Worm (Caenorhabditis elegans): Measurements from ENCODE around the gene M04B2.2.

The M04B2.2 gene

DNA sequence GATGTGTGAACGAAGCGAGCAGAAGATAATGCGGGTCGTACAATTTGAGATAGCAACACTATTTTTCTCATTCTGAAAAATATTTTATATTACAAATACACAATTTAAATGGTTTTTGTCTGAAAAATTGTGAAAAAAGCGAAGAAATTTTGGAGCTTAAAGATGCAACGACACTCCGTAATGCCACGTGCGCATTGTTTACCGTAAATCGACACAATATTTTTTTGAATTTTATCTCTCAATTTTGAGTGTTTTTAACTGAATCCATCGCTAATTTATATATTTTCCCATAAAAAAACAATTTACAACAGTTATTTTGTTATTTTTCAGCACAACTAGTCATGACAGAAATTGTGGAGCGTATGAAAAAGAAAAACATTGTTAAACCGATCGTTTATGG, 6.9 kb upstream of the M04B2.2 start, which contains the start of the genes M04B2.4 and gfl-1:
Gene M04B2.4 (minus strand): TSS at position 72 of the 400 bp plus-strand sequence.
Gene gfl-1 (plus strand): TSS at position 331 of the 400 bp plus-strand sequence.
- TF ChIP-seq attf-3 (GFP tag; conservative IDR thresholded peaks at IDR 0.05) (peak; percentile 95), F57A8.1 (GFP tag; optimal IDR thresholded peaks at IDR 0.05) (no peak)

DNA sequence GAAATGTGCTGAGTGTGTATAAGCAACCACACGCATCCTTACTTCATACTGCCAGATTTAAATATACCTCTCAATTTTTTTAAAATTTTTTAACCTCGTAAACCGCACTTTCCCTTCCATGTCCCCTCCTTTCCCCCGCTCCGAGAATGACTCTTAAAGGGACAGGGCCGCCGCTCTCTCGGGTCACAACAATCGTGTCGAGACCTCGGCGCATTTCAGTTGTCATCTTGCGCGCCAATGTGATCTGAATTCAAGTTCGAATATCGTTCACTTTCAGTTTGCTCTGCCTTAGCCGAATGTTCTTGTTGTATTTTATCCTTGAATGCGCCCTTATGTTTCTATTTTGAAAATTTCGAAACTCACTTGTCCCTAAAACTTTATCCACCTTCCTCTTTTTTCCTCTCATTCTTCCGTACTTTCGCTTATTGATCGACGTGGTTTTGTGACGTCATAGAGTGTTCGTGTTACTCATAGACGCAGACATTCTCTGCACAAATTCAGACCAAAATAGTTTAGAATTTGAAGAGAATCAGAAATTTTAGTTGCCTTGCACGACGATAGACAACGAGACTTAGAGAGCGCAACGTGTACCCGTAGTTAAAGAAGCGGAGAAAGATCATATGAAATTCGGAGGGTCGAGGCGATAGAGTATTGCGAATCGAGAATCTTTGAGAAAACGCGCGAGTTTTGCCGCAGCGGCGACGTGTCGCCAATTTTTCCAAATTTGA, 5.5 kb upstream of the M04B2.2 start:
- TF ChIP-seq F52B5.7 (tag; optimal IDR thresholded peaks at IDR 0.05) (no peak), nfya-2 (GFP tag; IDR thresholded peaks at IDR 0.05) (no peak), F37B4.10 (GFP tag; IDR thresholded peaks at IDR 0.05) (0 out of 2 replicates have a peak, but pooled peaks have one; percentile 60), K12H6.12 (tag; optimal IDR thresholded peaks at IDR 0.05) (peak; percentile 60), T26A5.8 (tag; optimal IDR thresholded peaks at IDR 0.05) (no peak), nhr-90 (tag; optimal IDR thresholded peaks at IDR 0.05) (no peak), lag-1 (GFP tag; IDR thresholded peaks at IDR 0.05) (no peak), mel-28 (tag; optimal IDR thresholded peaks at IDR 0.05; ENCODE audit: borderline replicate concordance) (no peak), repo-1 (tag; optimal IDR thresholded peaks at IDR 0.05) (no peak), chd-7 (tag; optimal IDR thresholded peaks at IDR 0.05) (no peak), cebp-1 (GFP tag; IDR thresholded peaks at IDR 0.05) (no peak), cebp-1 (tag; optimal IDR thresholded peaks at IDR 0.05) (peak; percentile 75), B0035.1 (tag; optimal IDR thresholded peaks at IDR 0.05) (no peak), lir-1 (GFP tag; conservative IDR thresholded peaks at IDR 0.05) (0 out of 2 replicates have a peak, but pooled peaks have one; percentile 26), sptf-2 (GFP tag; optimal IDR thresholded peaks at IDR 0.05) (no peak), ztf-22 (GFP tag; optimal IDR thresholded peaks at IDR 0.05) (no peak), lin-26 (GFP tag; IDR thresholded peaks at IDR 0.05) (peak; percentile 62; the same call in 1 of the 2 replicates), snpc-1.3 (tag; optimal IDR thresholded peaks at IDR 0.05; ENCODE audit: insufficient read depth) (peak; percentile 31), lsl-1 (GFP tag; optimal IDR thresholded peaks at IDR 0.05) (no peak), dpff-1 (tag; optimal IDR thresholded peaks at IDR 0.05) (no peak), ccch-3 (GFP tag; optimal IDR thresholded peaks at IDR 0.05) (no peak), Y67H2A.10 (GFP tag; conservative IDR thresholded peaks at IDR 0.05) (no peak), tbp1 (GFP tag; optimal IDR thresholded peaks at IDR 0.05) (peak; percentile 1), lin-35 (GFP tag; optimal IDR thresholded peaks at IDR 0.05) (peak in 1 of 3 experiments; percentile 60), mcd-1 (GFP tag; IDR thresholded peaks at IDR 0.05) (peak; percentile 20; the same call in 1 of the 2 replicates), egl-18 (GFP tag; IDR thresholded peaks at IDR 0.05) (no peak), bed-2 (GFP tag; IDR thresholded peaks at IDR 0.05) (no peak), unc-62 (GFP tag; optimal IDR thresholded peaks at IDR 0.05) (no peak), mxl-1 (tag; optimal IDR thresholded peaks at IDR 0.05) (no peak), zfh-2 (GFP tag; conservative IDR thresholded peaks at IDR 0.05) (no peak), madf-8 (GFP tag; conservative IDR thresholded peaks at IDR 0.05) (peak; percentile 40; the same call in 1 of the 2 replicates), T07F8.4 (tag; optimal IDR thresholded peaks at IDR 0.05) (no peak), dpl-1 (GFP tag; optimal IDR thresholded peaks at IDR 0.05) (no peak), fkh-3 (tag; optimal IDR thresholded peaks at IDR 0.05) (no peak), snpc-4 (GFP tag; optimal IDR thresholded peaks at IDR 0.05) (no peak), snpc-4 (tag; optimal IDR thresholded peaks at IDR 0.05) (peak in 2 of 4 experiments; percentile 12 to 24), unc-130 (GFP tag; optimal IDR thresholded peaks at IDR 0.05) (no peak), zim-3 (tag; optimal IDR thresholded peaks at IDR 0.05) (no peak), B0019.2 (GFP tag; conservative IDR thresholded peaks at IDR 0.05) (no peak), hmg-1.2 (GFP tag; IDR thresholded peaks at IDR 0.05) (peak; percentile 92), ekl-4 (GFP tag; IDR thresholded peaks at IDR 0.05) (no peak), xnd-1 (tag; optimal IDR thresholded peaks at IDR 0.05) (peak; percentile 38), nhr-27 (tag; optimal IDR thresholded peaks at IDR 0.05) (no peak), lin-54 (GFP tag; optimal IDR thresholded peaks at IDR 0.05) (peak; percentile 33)

All from whole organism, young adult.